Worm (Caenorhabditis elegans) whole organism, L4 larva: ENCODE data around the gene oac-40.

Experiments used
- D1046.2 ChIP-seq: fragments of 200-800 bp; sonication (Bioruptor generic); IDR thresholded peaks from 2 replicates; pipeline ENCODE4 v1.3.6; 2022; ENCODE audit warnings: missing genetic modification characterization, missing compliant biosample characterization
- F10B5.3 ChIP-seq: sonication (generic microtip); optimal IDR thresholded peaks from 2 replicates; lab custom pipeline; 2016; ENCODE audit warnings: mild to moderate bottlenecking, missing genetic modification characterization, missing compliant biosample characterization
- Y5F2A.4 ChIP-seq: fragments of 200-800 bp; sonication (Bioruptor generic); optimal IDR thresholded peaks from 2 replicates; lab custom pipeline; 2018; ENCODE audit warnings: mild to moderate bottlenecking, missing genetic modification characterization, missing compliant biosample characterization
- aha-1 ChIP-seq: fragments of 150-350 bp; peaks from one replicate; lab custom pipeline; 2014; ENCODE audit warnings: missing biosample characterization, missing genetic modification characterization
- arid-1 ChIP-seq: fragments of 200-800 bp; sonication (Bioruptor generic); conservative IDR thresholded peaks from 2 replicates; pipeline ENCODE4 v1.3.6; 2022; ENCODE audit warnings: missing genetic modification reagents, missing genetic modification characterization, missing compliant biosample characterization
- attf-4 ChIP-seq: sonication (generic microtip); optimal IDR thresholded peaks from 3 replicates; lab custom pipeline; 2017; ENCODE audit warnings: missing biosample characterization, missing genetic modification characterization
- gei-8 ChIP-seq: fragments of 200-800 bp; sonication (Bioruptor generic); optimal IDR thresholded peaks from 2 replicates; lab custom pipeline; 2018; ENCODE audit warnings: mild to moderate bottlenecking, missing genetic modification characterization, missing compliant biosample characterization
- lim-7 ChIP-seq: fragments of 200-800 bp; sonication (Bioruptor generic); IDR thresholded peaks from 2 replicates; pipeline ENCODE4 v1.3.6; 2022; ENCODE audit warnings: missing genetic modification characterization, missing compliant biosample characterization
- lin-38 ChIP-seq: fragments of 200-800 bp; sonication (Bioruptor generic); IDR thresholded peaks from 2 replicates; pipeline ENCODE4 v1.3.6; 2022; ENCODE audit warnings: missing genetic modification reagents, missing genetic modification characterization, missing compliant biosample characterization
- madf-5 ChIP-seq, 2 experiments: fragments of 200-800 bp; sonication (Bioruptor generic); IDR thresholded peaks; 2 replicates each; pipeline ENCODE4 v1.3.6; 2022; ENCODE audit warnings: missing compliant biosample characterization in 2 of 2, missing genetic modification characterization in 2 of 2
- nhr-11 ChIP-seq: fragments of 150-350 bp; optimal IDR thresholded peaks from 2 replicates; lab custom pipeline; 2014; ENCODE audit warnings: missing biosample characterization, missing genetic modification characterization
- nhr-25 ChIP-seq: sonication (generic microtip); optimal IDR thresholded peaks from 2 replicates; lab custom pipeline; 2017; ENCODE audit warnings: missing genetic modification characterization, mild to moderate bottlenecking, missing compliant biosample characterization, antibody characterized with exemption, moderate library complexity, borderline replicate concordance; ENCODE audit not compliant: insufficient read depth
- nhr-41 ChIP-seq: fragments of 200-800 bp; sonication (Bioruptor generic); IDR thresholded peaks from 2 replicates; pipeline ENCODE4 v1.3.6; 2022; ENCODE audit warnings: missing genetic modification reagents, missing genetic modification characterization, missing compliant biosample characterization
- nhr-76 ChIP-seq: fragments of 150-350 bp; optimal IDR thresholded peaks from 2 replicates; lab custom pipeline; 2014; ENCODE audit warnings: missing biosample characterization, missing genetic modification characterization
- nhr-77 ChIP-seq: fragments of 150-350 bp; optimal IDR thresholded peaks from 2 replicates; lab custom pipeline; 2014; ENCODE audit warnings: missing biosample characterization, missing genetic modification characterization
- spr-3 ChIP-seq: fragments of 200-800 bp; sonication (Bioruptor generic); optimal IDR thresholded peaks from 2 replicates; lab custom pipeline; 2018; ENCODE audit warnings: mild to moderate bottlenecking, missing genetic modification characterization, missing compliant biosample characterization
- tra-1 ChIP-seq: fragments of 200-800 bp; sonication (Bioruptor generic); IDR thresholded peaks from 2 replicates; pipeline ENCODE4 v1.3.6; 2022; ENCODE audit warnings: missing genetic modification reagents, missing genetic modification characterization, missing compliant biosample characterization
- unc-62 ChIP-seq, 3 experiments: fragments of 150-350 bp in 1 of 3; sonication (generic microtip); optimal IDR thresholded peaks in 2 of 3; peaks in 1 of 3; 1 replicate in 1 of 3; 2 replicates in 2 of 3; lab custom pipeline; 2014 to 2017; ENCODE audit warnings: missing biosample characterization in 3 of 3, missing genetic modification characterization in 3 of 3, missing genetic modification reagents in 3 of 3, missing genotype in 1 of 3
- zfp-3 ChIP-seq: fragments of 200-800 bp; sonication (Bioruptor generic); conservative IDR thresholded peaks from 2 replicates; pipeline ENCODE4 v1.3.6; 2022; ENCODE audit warnings: missing genetic modification reagents, missing genetic modification characterization, missing compliant biosample characterization

Gene oac-40

ce11 chrV:9062341-9062740 is 45.8 kb downstream of the oac-40 start, which contains the start of gene C25E10.12:
Gene C25E10.12 (minus strand): TSS chrV:9062441.
- no peak for TF ChIP-seq spr-3 (GFP tag; lab: Kevin White, UChicago)
- no peak for TF ChIP-seq nhr-11 (tag; lab: Kevin White, UChicago)
- TF ChIP-seq F10B5.3 (tag; lab: Kevin White, UChicago) = no peak

ce11 chrV:9063134-9063533 is 46.6 kb downstream of the oac-40 start:
- TF ChIP-seq lim-7 (GFP tag; lab: Robert Waterston, UW) = no peak
- no peak for TF ChIP-seq D1046.2 (GFP tag; lab: Robert Waterston, UW)
- TF ChIP-seq lin-38 (GFP tag; lab: Robert Waterston, UW) = no peak
- TF ChIP-seq, all 104 proteins: peak for 0

ce11 chrV:9065001-9065400 is 48.4 kb downstream of the oac-40 start:
- TF ChIP-seq madf-5 (GFP tag; IDR thresholded peaks at IDR 0.05; lab: Robert Waterston, UW) (no peak), nhr-25 (tag; lab: Kevin White, UChicago) (no peak), Y5F2A.4 (GFP tag; lab: Kevin White, UChicago) (no peak), unc-62 (GFP tag; optimal IDR thresholded peaks at IDR 0.05 in 1 of 2; lab: Kevin White, UChicago) (peak in 1 of 2 experiments; percentile 70), unc-62 (tag; optimal IDR thresholded peaks at IDR 0.05; lab: Kevin White, UChicago) (no peak)

- TF ChIP-seq unc-62 (GFP tag; optimal IDR thresholded peaks at IDR 0.05 in 1 of 2; lab: Kevin White, UChicago) (peak in 1 of 2 experiments; percentile 13), unc-62 (tag; optimal IDR thresholded peaks at IDR 0.05; lab: Kevin White, UChicago) (no peak), aha-1 (no peak)
- TF ChIP-seq, all 104 proteins: peak for 1
Measured at ce11 chrV:9065915-9066314, 49.3 kb downstream of the oac-40 start.

- TF ChIP-seq nhr-41 = no peak
- no peak for TF ChIP-seq zfp-3
- TF ChIP-seq arid-1 (GFP tag; lab: Robert Waterston, UW) = no peak
- no peak for TF ChIP-seq unc-62 (GFP tag; optimal IDR thresholded peaks at IDR 0.05 in 1 of 2; lab: Kevin White, UChicago)
- no peak for TF ChIP-seq unc-62 (tag; optimal IDR thresholded peaks at IDR 0.05; lab: Kevin White, UChicago)
- TF ChIP-seq nhr-11 (tag; lab: Kevin White, UChicago) = no peak
- no peak for TF ChIP-seq attf-4
- no peak for TF ChIP-seq nhr-77 (tag; lab: Kevin White, UChicago)
- no peak for TF ChIP-seq gei-8 (GFP tag; lab: Kevin White, UChicago)
- no peak for TF ChIP-seq nhr-76 (tag; lab: Kevin White, UChicago)
- TF ChIP-seq tra-1 (GFP tag; lab: Robert Waterston, UW) = no peak
Measured at ce11 chrV:9067678-9068077, 51.1 kb downstream of the oac-40 start, which contains the start of gene fip-2. Gene fip-2 (plus strand): TSS chrV:9067978.
